Fruit fly (Drosophila melanogaster) whole organism, embryonic: Measurements from ENCODE around the gene Charon.

Experiments used
- Adf1 ChIP-seq: fragments of 200-800 bp; sonication (Bioruptor generic); IDR thresholded peaks from 2 replicates; pipeline ENCODE4 v1.3.6; 2022; ENCODE audit warnings: missing biosample characterization, missing genetic modification characterization
- Aef1 ChIP-seq: fragments of 200-800 bp; sonication (Bioruptor generic); IDR thresholded peaks from 3 replicates; pipeline ENCODE4 v1.3.6; 2022; ENCODE audit warnings: missing biosample characterization, missing genetic modification characterization
- C15 ChIP-seq: fragments of 200-800 bp; sonication (Bioruptor generic); IDR thresholded peaks from 3 replicates; pipeline ENCODE4 v1.3.6; 2022; ENCODE audit warnings: missing biosample characterization, missing genetic modification characterization
- CG10462 ChIP-seq: fragments of 200-800 bp; sonication (Bioruptor generic); optimal IDR thresholded peaks from 2 replicates; lab custom pipeline; 2016; ENCODE audit warnings: missing biosample characterization, missing genetic modification characterization
- CG10654 ChIP-seq: fragments of 200-800 bp; sonication (Bioruptor generic); optimal IDR thresholded peaks from 2 replicates; lab custom pipeline; 2016; ENCODE audit warnings: missing biosample characterization, missing genetic modification characterization
- CG11398 ChIP-seq: fragments of 200-800 bp; sonication (Bioruptor generic); optimal IDR thresholded peaks from 2 replicates; lab custom pipeline; 2016; ENCODE audit warnings: missing biosample characterization, missing genetic modification characterization
- CG11560 ChIP-seq: fragments of 200-800 bp; sonication (Bioruptor generic); IDR thresholded peaks from 3 replicates; pipeline ENCODE4 v1.3.6; 2022; ENCODE audit warnings: missing biosample characterization, missing genetic modification characterization
- CG12942 ChIP-seq: fragments of 200-800 bp; sonication (Bioruptor generic); optimal IDR thresholded peaks from 3 replicates; lab custom pipeline; 2016; ENCODE audit warnings: missing biosample characterization, missing genetic modification characterization
- CG15479 ChIP-seq: fragments of 200-800 bp; sonication (Bioruptor generic); optimal IDR thresholded peaks from 3 replicates; lab custom pipeline; 2019; ENCODE audit warnings: missing biosample characterization, mild to moderate bottlenecking, missing genetic modification characterization, moderate library complexity
- CG17328 ChIP-seq: fragments of 200-800 bp; sonication (Bioruptor generic); IDR thresholded peaks from 2 replicates; pipeline ENCODE4 v1.3.6; 2022; ENCODE audit warnings: missing biosample characterization, missing genetic modification characterization
- CG17385 ChIP-seq: fragments of 200-800 bp; sonication (Bioruptor generic); optimal IDR thresholded peaks from 3 replicates; lab custom pipeline; 2018; ENCODE audit warnings: missing biosample characterization, mild to moderate bottlenecking, missing genetic modification characterization
- CG17568 ChIP-seq: fragments of 200-800 bp; sonication (Bioruptor generic); optimal IDR thresholded peaks from 2 replicates; lab custom pipeline; 2018; ENCODE audit warnings: missing biosample characterization, mild to moderate bottlenecking, missing genetic modification characterization, moderate library complexity
- CG18619 ChIP-seq: fragments of 200-800 bp; sonication (Bioruptor generic); optimal IDR thresholded peaks from 3 replicates; lab custom pipeline; 2017; ENCODE audit warnings: missing biosample characterization, mild to moderate bottlenecking, missing genetic modification characterization
- CG18764 ChIP-seq: fragments of 200-800 bp; sonication (Bioruptor generic); optimal IDR thresholded peaks from 3 replicates; lab custom pipeline; 2016; ENCODE audit warnings: missing biosample characterization, missing genetic modification characterization
- CG2678 ChIP-seq: fragments of 200-800 bp; sonication (Bioruptor generic); optimal IDR thresholded peaks from 3 replicates; lab custom pipeline; 2019; ENCODE audit warnings: missing biosample characterization, mild to moderate bottlenecking, missing genetic modification characterization, moderate library complexity
- CG2875 ChIP-seq: fragments of 200-800 bp; sonication (Bioruptor generic); optimal IDR thresholded peaks from 2 replicates; lab custom pipeline; 2017; ENCODE audit warnings: missing biosample characterization, mild to moderate bottlenecking, missing genetic modification characterization, missing genetic modification reagents
- CG3163 ChIP-seq: fragments of 200-800 bp; sonication (Bioruptor generic); optimal IDR thresholded peaks from 3 replicates; lab custom pipeline; 2016; ENCODE audit warnings: missing biosample characterization, missing genetic modification characterization
- CG3838 ChIP-seq: fragments of 200-800 bp; sonication (Bioruptor generic); optimal IDR thresholded peaks from 3 replicates; lab custom pipeline; 2016; ENCODE audit warnings: missing biosample characterization, missing genetic modification characterization
- CG4328 ChIP-seq: fragments of 200-800 bp; sonication (Bioruptor generic); optimal IDR thresholded peaks from 3 replicates; lab custom pipeline; 2017; ENCODE audit warnings: missing biosample characterization, missing genetic modification reagents, missing genetic modification characterization
- CG5245 ChIP-seq: fragments of 200-800 bp; sonication (Bioruptor generic); optimal IDR thresholded peaks from 3 replicates; lab custom pipeline; 2016; ENCODE audit warnings: missing biosample characterization, missing genetic modification characterization
- CG6254 ChIP-seq: fragments of 200-800 bp; sonication (Bioruptor generic); optimal IDR thresholded peaks from 3 replicates; lab custom pipeline; 2017; ENCODE audit warnings: mild to moderate bottlenecking, missing biosample characterization, missing genetic modification reagents, missing genetic modification characterization
- CG6689 ChIP-seq: fragments of 200-800 bp; sonication (Bioruptor generic); IDR thresholded peaks from 2 replicates; pipeline ENCODE4 v1.3.6; 2022; ENCODE audit warnings: missing biosample characterization, missing genetic modification characterization
- CG9876 ChIP-seq: fragments of 200-800 bp; sonication (Bioruptor generic); optimal IDR thresholded peaks from 2 replicates; lab custom pipeline; 2016; ENCODE audit warnings: missing biosample characterization, missing genetic modification characterization
- Dip3 ChIP-seq: fragments of 200-800 bp; sonication (Bioruptor generic); optimal IDR thresholded peaks from 3 replicates; lab custom pipeline; 2016; ENCODE audit warnings: missing biosample characterization, missing genetic modification characterization
- H2.0 ChIP-seq: fragments of 200-800 bp; sonication (Bioruptor generic); IDR thresholded peaks from 2 replicates; pipeline ENCODE4 v1.3.6; 2022; ENCODE audit warnings: missing biosample characterization, missing genetic modification characterization
- Hr78 ChIP-seq, 2 experiments: fragments of 200-800 bp in 1 of 2; fragments of >200 bp in 1 of 2; sonication (Bioruptor generic) in 1 of 2; optimal IDR thresholded peaks; 2 replicates each; lab custom pipeline; 2017 to 2019; ENCODE audit warnings: missing biosample characterization in 2 of 2, missing genetic modification characterization in 2 of 2, mild to moderate bottlenecking in 1 of 2, moderate library complexity in 1 of 2
- Jarid2 ChIP-seq: fragments of 200-800 bp; sonication (Bioruptor generic); optimal IDR thresholded peaks from 3 replicates; lab custom pipeline; 2017; ENCODE audit warnings: mild to moderate bottlenecking, missing biosample characterization, missing genetic modification reagents, missing genetic modification characterization
- Poxn ChIP-seq: fragments of 200-800 bp; sonication (Bioruptor generic); IDR thresholded peaks from 2 replicates; pipeline ENCODE4 v1.3.6; 2022; ENCODE audit warnings: missing biosample characterization, missing genetic modification characterization
- Rx ChIP-seq: fragments of 200-800 bp; sonication (Bioruptor generic); IDR thresholded peaks from 2 replicates; pipeline ENCODE4 v1.3.6; 2022; ENCODE audit warnings: missing biosample characterization, missing genetic modification characterization
- Spps ChIP-seq: fragments of 200-800 bp; sonication (Bioruptor generic); optimal IDR thresholded peaks from 2 replicates; lab custom pipeline; 2018; ENCODE audit warnings: missing biosample characterization, mild to moderate bottlenecking, missing genetic modification characterization
- Stat92E ChIP-seq, 3 experiments: fragments of >200 bp in 2 of 3; fragments of 200-800 bp in 1 of 3; sonication (Bioruptor generic) in 1 of 3; optimal IDR thresholded peaks; 2 replicates each; lab custom pipeline; 2017 to 2019; ENCODE audit warnings: missing biosample characterization in 3 of 3, missing genetic modification characterization in 3 of 3, mild to moderate bottlenecking in 1 of 3, moderate library complexity in 1 of 3
- cas ChIP-seq: fragments of 200-800 bp; sonication (Bioruptor generic); IDR thresholded peaks from 2 replicates; pipeline ENCODE4 v1.3.6; 2022; ENCODE audit warnings: missing biosample characterization, missing genetic modification characterization
- crp ChIP-seq, 2 experiments: fragments of 200-800 bp; sonication (Bioruptor generic); optimal IDR thresholded peaks; 2 replicates in 1 of 2; 3 replicates in 1 of 2; lab custom pipeline; 2017; ENCODE audit warnings: missing biosample characterization in 2 of 2, missing genetic modification characterization in 2 of 2, mild to moderate bottlenecking in 1 of 2, moderate library complexity in 1 of 2
- danr ChIP-seq: fragments of 200-800 bp; sonication (Bioruptor generic); IDR thresholded peaks from 2 replicates; pipeline ENCODE4 v1.3.6; 2022; ENCODE audit warnings: missing biosample characterization, missing genetic modification characterization
- dimm ChIP-seq: fragments of 200-800 bp; sonication (Bioruptor generic); IDR thresholded peaks from 2 replicates; pipeline ENCODE4 v1.3.6; 2022; ENCODE audit warnings: missing biosample characterization, missing genetic modification characterization
- esg ChIP-seq: fragments of 200-800 bp; sonication (Bioruptor generic); conservative IDR thresholded peaks from 2 replicates; pipeline ENCODE4 v1.3.6; 2022; ENCODE audit warnings: missing biosample characterization, missing genetic modification characterization
- gcm ChIP-seq: fragments of 200-800 bp; sonication (Bioruptor generic); optimal IDR thresholded peaks from 2 replicates; lab custom pipeline; 2019; ENCODE audit warnings: missing biosample characterization, mild to moderate bottlenecking, missing genetic modification characterization, moderate library complexity
- gro ChIP-seq: fragments of 200-800 bp; sonication (Bioruptor generic); optimal IDR thresholded peaks from 2 replicates; lab custom pipeline; 2016; ENCODE audit warnings: missing biosample characterization, missing genetic modification characterization
- lab ChIP-seq: fragments of 200-800 bp; sonication (Bioruptor generic); optimal IDR thresholded peaks from 3 replicates; lab custom pipeline; 2017; ENCODE audit warnings: missing biosample characterization, missing genetic modification characterization, mild to moderate bottlenecking, moderate library complexity, missing genetic modification reagents
- org-1 ChIP-seq: fragments of 200-800 bp; sonication (Bioruptor generic); optimal IDR thresholded peaks from 2 replicates; lab custom pipeline; 2017; ENCODE audit warnings: missing biosample characterization, missing genetic modification characterization
- rib ChIP-seq: fragments of 200-800 bp; sonication (Bioruptor generic); IDR thresholded peaks from 2 replicates; pipeline ENCODE4 v1.3.6; 2022; ENCODE audit warnings: missing biosample characterization, missing genetic modification characterization
- schlank ChIP-seq: fragments of 200-800 bp; sonication (Bioruptor generic); optimal IDR thresholded peaks from 2 replicates; lab custom pipeline; 2018; ENCODE audit warnings: missing biosample characterization, mild to moderate bottlenecking, missing genetic modification characterization
- sens ChIP-seq: fragments of 200-800 bp; sonication (Bioruptor generic); peaks from one replicate; lab custom pipeline; 2016; ENCODE audit warnings: missing biosample characterization, missing genetic modification characterization
- seq ChIP-seq: fragments of 200-800 bp; sonication (Bioruptor generic); IDR thresholded peaks from 2 replicates; pipeline ENCODE4 v1.3.6; 2022; ENCODE audit warnings: missing biosample characterization, missing genetic modification characterization
- sob ChIP-seq: fragments of 200-800 bp; sonication (Bioruptor generic); IDR thresholded peaks from 2 replicates; pipeline ENCODE4 v1.3.6; 2022; ENCODE audit warnings: missing biosample characterization, missing genetic modification characterization
- tap ChIP-seq: fragments of 200-800 bp; optimal IDR thresholded peaks from 3 replicates; lab custom pipeline; 2019; ENCODE audit warnings: missing biosample characterization, mild to moderate bottlenecking, missing genetic modification characterization, moderate library complexity
- wdn ChIP-seq: fragments of 200-800 bp; sonication (Bioruptor generic); IDR thresholded peaks from 2 replicates; pipeline ENCODE4 v1.3.6; 2022; ENCODE audit warnings: missing biosample characterization, missing genetic modification characterization
- wek ChIP-seq: fragments of 200-800 bp; sonication (Bioruptor generic); optimal IDR thresholded peaks from 3 replicates; lab custom pipeline; 2018; ENCODE audit warnings: missing biosample characterization, mild to moderate bottlenecking, missing genetic modification characterization, moderate library complexity
- zf30C ChIP-seq: fragments of 200-800 bp; sonication (Bioruptor generic); optimal IDR thresholded peaks from 3 replicates; lab custom pipeline; 2018; ENCODE audit warnings: missing biosample characterization, mild to moderate bottlenecking, missing genetic modification characterization
- zfh1 ChIP-seq: fragments of 200-800 bp; sonication (Bioruptor generic); IDR thresholded peaks from 3 replicates; pipeline ENCODE4 v1.3.6; 2022; ENCODE audit warnings: missing biosample characterization, missing genetic modification characterization

Charon gene

dm6 chr2L:1123078-1123818, 49.4 kb downstream of the Charon start (continued):
- TF ChIP-seq esg (GFP tag; lab: Robert Waterston, UW) (no peak), cas (no peak), CG6689 (no peak), CG5245 (GFP tag; lab: Kevin White, UChicago) (peak; percentile 21), CG4328 (no peak), sens (GFP tag; lab: Kevin White, UChicago) (peak; percentile 88), lab (GFP tag; lab: Kevin White, UChicago) (peak; percentile 63), dimm (no peak), sob (GFP tag; lab: Robert Waterston, UW) (no peak), CG2678 (tag; lab: Kevin White, UChicago) (peak; percentile 72), org-1 (GFP tag; lab: Kevin White, UChicago) (peak; percentile 55), zfh1 (GFP tag; lab: Robert Waterston, UW) (peak; percentile 46; the same call in 1 of the 3 replicates), CG17328 (GFP tag; lab: Robert Waterston, UW) (no peak), tap (tag; lab: Kevin White, UChicago) (peak; percentile 47), danr (GFP tag; lab: Robert Waterston, UW) (no peak), Poxn (GFP tag; lab: Robert Waterston, UW) (no peak), CG18619 (peak; percentile 20), rib (GFP tag; lab: Robert Waterston, UW) (no peak), Jarid2 (GFP tag; lab: Kevin White, UChicago) (peak; percentile 4), schlank (tag; lab: Kevin White, UChicago) (no peak), CG10462 (GFP tag; lab: Kevin White, UChicago) (no peak), CG2875 (GFP tag; lab: Kevin White, UChicago) (peak; percentile 81), wdn (GFP tag; lab: Robert Waterston, UW) (no peak), zf30C (GFP tag; lab: Kevin White, UChicago) (no peak), CG17385 (GFP tag; lab: Kevin White, UChicago) (peak; percentile 20), crp (GFP tag; optimal IDR thresholded peaks at IDR 0.05; lab: Kevin White, UChicago) (no peak), CG3838 (no peak), gro (GFP tag; lab: Kevin White, UChicago) (no peak), H2.0 (GFP tag; lab: Robert Waterston, UW) (0 out of 2 replicates have a peak, but pooled peaks have one; percentile 16), CG12942 (GFP tag; lab: Kevin White, UChicago) (peak; percentile 1), CG10654 (peak; percentile 3), CG6254 (GFP tag; lab: Kevin White, UChicago) (peak; percentile 61), Stat92E (GFP tag; optimal IDR thresholded peaks at IDR 0.05; lab: Kevin White, UChicago) (no peak), CG3163 (GFP tag; lab: Kevin White, UChicago) (no peak), CG9876 (GFP tag; lab: Kevin White, UChicago) (no peak), CG11560 (tag; lab: Robert Waterston, UW) (no peak), C15 (GFP tag; lab: Robert Waterston, UW) (no peak), CG18764 (GFP tag; lab: Kevin White, UChicago) (peak; percentile 45), seq (GFP tag; lab: Robert Waterston, UW) (no peak), CG11398 (GFP tag; lab: Kevin White, UChicago) (no peak), CG15479 (GFP tag; lab: Kevin White, UChicago) (no peak), Rx (GFP tag; lab: Robert Waterston, UW) (no peak), wek (peak; percentile 27), gcm (GFP tag; lab: Kevin White, UChicago) (peak; percentile 55), Aef1 (GFP tag; lab: Robert Waterston, UW) (no peak), Hr78 (GFP tag; optimal IDR thresholded peaks at IDR 0.05; lab: Kevin White, UChicago) (no peak), Adf1 (GFP tag; lab: Robert Waterston, UW) (no peak), CG17568 (GFP tag; lab: Kevin White, UChicago) (peak; percentile 56), Spps (tag; lab: Kevin White, UChicago) (peak; percentile 48), Dip3 (GFP tag; lab: Kevin White, UChicago) (no peak)
